Worm (Caenorhabditis elegans) whole organism, L1 larva: Measurements from ENCODE around the gene clec-80.

Source experiments
- ceh-82 ChIP-seq, 3 experiments: fragments of 150-350 bp in 1 of 3; sonication (generic microtip) in 2 of 3; optimal IDR thresholded peaks; 2 replicates each; lab custom pipeline; 2014 to 2017; ENCODE audit warnings: missing biosample characterization in 3 of 3, missing genetic modification characterization in 3 of 3
- lin-13 ChIP-seq: fragments of 150-350 bp; optimal IDR thresholded peaks from 2 replicates; lab custom pipeline; 2014; ENCODE audit warnings: missing biosample characterization, missing genetic modification reagents, missing genetic modification characterization
- nhr-11 ChIP-seq: fragments of 150-350 bp; optimal IDR thresholded peaks from 2 replicates; lab custom pipeline; 2014; ENCODE audit warnings: missing biosample characterization, missing genetic modification characterization
- snpc-4 ChIP-seq: fragments of 150-350 bp; optimal IDR thresholded peaks from 2 replicates; lab custom pipeline; 2014; ENCODE audit warnings: missing biosample characterization, missing genetic modification characterization

- TF ChIP-seq ceh-82 (tag; optimal IDR thresholded peaks at IDR 0.05; lab: Kevin White, UChicago) (no peak), nhr-11 (tag; lab: Kevin White, UChicago) (no peak), lin-13 (GFP tag; lab: Kevin White, UChicago) (no peak), snpc-4 (tag; lab: Kevin White, UChicago) (no peak)
Measured at ce11 chrIV:2808154-2808553, 15.4 kb upstream of the clec-80 start.
